Fruit fly (Drosophila melanogaster): ENCODE data around the gene CtIP.

CtIP gene

dm6 chr3L:20410780-20411179 is 25.3 kb upstream of the CtIP start (continued):
- TF ChIP-seq H2.0 (GFP tag; IDR thresholded peaks at IDR 0.05): no peak

dm6 chr3L:20413304-20413703 is 22.7 kb upstream of the CtIP start, which contains the start of gene zye:
Gene zye (plus strand): TSS chr3L:20413604.
- TF ChIP-seq CG15514 (GFP tag; optimal IDR thresholded peaks at IDR 0.05) (no peak), CG8281 (tag; optimal IDR thresholded peaks at IDR 0.05) (no peak), Lhr (GFP tag; optimal IDR thresholded peaks at IDR 0.05) (no peak), CG10274 (GFP tag; optimal IDR thresholded peaks at IDR 0.05) (no peak), CG16813 (GFP tag; IDR thresholded peaks at IDR 0.05; ENCODE audit: partially characterized antibody) (no peak), CG12659 (GFP tag; optimal IDR thresholded peaks at IDR 0.05) (no peak), Optix (GFP tag; IDR thresholded peaks at IDR 0.05) (no peak)

- TF ChIP-seq grn (GFP tag; optimal IDR thresholded peaks at IDR 0.05) (no peak), caup (GFP tag; optimal IDR thresholded peaks at IDR 0.05; ENCODE audit: severe bottlenecking) (no peak), MBD-R2 (GFP tag; IDR thresholded peaks at IDR 0.05) (peak; percentile 50; the same call in 1 of the 2 replicates), sens (GFP tag) (no peak), onecut (GFP tag; IDR thresholded peaks at IDR 0.05) (peak; percentile 95), gce (GFP tag; IDR thresholded peaks at IDR 0.05) (no peak), usp (GFP tag; optimal IDR thresholded peaks at IDR 0.05) (no peak), ewg (GFP tag; optimal IDR thresholded peaks at IDR 0.05) (peak; percentile 90), CG1602 (GFP tag; optimal IDR thresholded peaks at IDR 0.05) (no peak), tio (GFP tag; optimal IDR thresholded peaks at IDR 0.05) (no peak), exex (tag; optimal IDR thresholded peaks at IDR 0.05) (no peak), cad (GFP tag; optimal IDR thresholded peaks at IDR 0.05) (no peak)
Measured at dm6 chr3L:20425888-20426287, 10.2 kb upstream of the CtIP start, which contains the start of gene CG5282. Gene CG5282 (minus strand): TSS chr3L:20426071.

- TF ChIP-seq Dek (tag; optimal IDR thresholded peaks at IDR 0.05) (no peak), stwl (tag; optimal IDR thresholded peaks at IDR 0.05) (no peak), pzg (GFP tag; optimal IDR thresholded peaks at IDR 0.05) (peak; percentile 51), gcm2 (GFP tag; optimal IDR thresholded peaks at IDR 0.05) (no peak), nerfin-1 (tag; optimal IDR thresholded peaks at IDR 0.05) (peak; percentile 33), grau (tag; optimal IDR thresholded peaks at IDR 0.05) (no peak), CG6791 (GFP tag; IDR thresholded peaks at IDR 0.05; ENCODE audit: partially characterized antibody) (peak; percentile 70), fd96Cb (tag; optimal IDR thresholded peaks at IDR 0.05) (no peak), da (GFP tag; optimal IDR thresholded peaks at IDR 0.05) (no peak), CG17385 (GFP tag; optimal IDR thresholded peaks at IDR 0.05) (no peak), twi (tag; optimal IDR thresholded peaks at IDR 0.05) (no peak), CG12391 (tag; optimal IDR thresholded peaks at IDR 0.05) (no peak), CG10321 (GFP tag; IDR thresholded peaks at IDR 0.05) (no peak), Scr (GFP tag; IDR thresholded peaks at IDR 0.05; ENCODE audit: partially characterized antibody) (peak; percentile 42), Oli (tag; optimal IDR thresholded peaks at IDR 0.05) (no peak), hbn (GFP tag; IDR thresholded peaks at IDR 0.05; ENCODE audit: partially characterized antibody) (peak; percentile 27; the same call in 1 of the 2 replicates), CG11085 (GFP tag; IDR thresholded peaks at IDR 0.05) (no peak), CG16779 (GFP tag; IDR thresholded peaks at IDR 0.05) (no peak), sob (GFP tag; IDR thresholded peaks at IDR 0.05) (no peak), CG30431 (GFP tag; optimal IDR thresholded peaks at IDR 0.05) (no peak), Aef1 (GFP tag; IDR thresholded peaks at IDR 0.05) (no peak), slou (GFP tag; optimal IDR thresholded peaks at IDR 0.05) (no peak), sisA (GFP tag; IDR thresholded peaks at IDR 0.05) (no peak), vnd (GFP tag; IDR thresholded peaks at IDR 0.05; ENCODE audit: partially characterized antibody) (no peak), NC2β (GFP tag; optimal IDR thresholded peaks at IDR 0.05) (no peak), Sin3A (optimal IDR thresholded peaks at IDR 0.05) (no peak), CG17612 (GFP tag; IDR thresholded peaks at IDR 0.05) (no peak), E2f2 (GFP tag; IDR thresholded peaks at IDR 0.05) (peak; percentile 57)
Measured at dm6 chr3L:20427449-20427848, 8.6 kb upstream of the CtIP start, which contains the start of gene CG5274. Gene CG5274 (minus strand): TSS chr3L:20427666.
